Fruit fly (Drosophila melanogaster) whole organism, prepupa: ENCODE data around the gene CG15891.

Experiments
- Blimp-1 ChIP-seq: fragments of 200-800 bp; sonication (Bioruptor generic); optimal IDR thresholded peaks from 3 replicates; lab custom pipeline; 2017; ENCODE audit warnings: missing biosample characterization, missing genetic modification characterization, mild to moderate bottlenecking, moderate library complexity, missing genetic modification reagents
- CG10631 ChIP-seq: fragments of 200-800 bp; sonication (Bioruptor generic); optimal IDR thresholded peaks from 2 replicates; lab custom pipeline; 2016; ENCODE audit warnings: missing biosample characterization, missing genetic modification characterization
- CG10669 ChIP-seq: fragments of 200-800 bp; sonication (Bioruptor generic); optimal IDR thresholded peaks from 3 replicates; lab custom pipeline; 2018; ENCODE audit warnings: missing biosample characterization, mild to moderate bottlenecking, missing genetic modification characterization, moderate library complexity
- CG11902 ChIP-seq: fragments of 200-800 bp; sonication (Bioruptor generic); optimal IDR thresholded peaks from 3 replicates; lab custom pipeline; 2016; ENCODE audit warnings: missing biosample characterization, missing genetic modification characterization
- CG15336 ChIP-seq: fragments of 200-800 bp; sonication (Bioruptor generic); IDR thresholded peaks from 2 replicates; pipeline ENCODE4 v1.3.6; 2022; ENCODE audit warnings: missing biosample characterization, missing genetic modification characterization
- CG16779 ChIP-seq: fragments of 200-800 bp; sonication (Bioruptor generic); optimal IDR thresholded peaks from 3 replicates; lab custom pipeline; 2017; ENCODE audit warnings: missing biosample characterization, mild to moderate bottlenecking, missing genetic modification characterization
- CG3032 ChIP-seq: fragments of 200-800 bp; optimal IDR thresholded peaks from 2 replicates; lab custom pipeline; 2019; ENCODE audit warnings: missing biosample characterization, mild to moderate bottlenecking, missing genetic modification characterization, moderate library complexity
- CG31627 ChIP-seq: fragments of 200-800 bp; sonication (Bioruptor generic); optimal IDR thresholded peaks from 3 replicates; lab custom pipeline; 2016; ENCODE audit warnings: missing biosample characterization, missing genetic modification characterization
- CG32006 ChIP-seq: fragments of 200-800 bp; sonication (Bioruptor generic); optimal IDR thresholded peaks from 3 replicates; lab custom pipeline; 2017; ENCODE audit warnings: missing biosample characterization, mild to moderate bottlenecking, missing genetic modification characterization
- CG34406 ChIP-seq: fragments of 200-800 bp; sonication (Bioruptor generic); optimal IDR thresholded peaks from 3 replicates; lab custom pipeline; 2016; ENCODE audit warnings: missing biosample characterization, missing genetic modification characterization
- CG4318 ChIP-seq: fragments of 200-800 bp; sonication (Bioruptor generic); optimal IDR thresholded peaks from 3 replicates; lab custom pipeline; 2017; ENCODE audit warnings: missing biosample characterization, mild to moderate bottlenecking, missing genetic modification characterization
- CG6276 ChIP-seq: fragments of 200-800 bp; sonication (Bioruptor generic); optimal IDR thresholded peaks from 2 replicates; lab custom pipeline; 2017; ENCODE audit warnings: missing biosample characterization, mild to moderate bottlenecking, missing genetic modification characterization
- CG6808 ChIP-seq: fragments of 200-800 bp; sonication (Bioruptor generic); optimal IDR thresholded peaks from 3 replicates; lab custom pipeline; 2017; ENCODE audit warnings: missing biosample characterization, missing genetic modification characterization, mild to moderate bottlenecking, moderate library complexity, missing genetic modification reagents
- CG7368 ChIP-seq: fragments of 200-800 bp; sonication (Bioruptor generic); optimal IDR thresholded peaks from 3 replicates; lab custom pipeline; 2016; ENCODE audit warnings: missing biosample characterization, missing genetic modification characterization
- CG8119 ChIP-seq: fragments of 200-800 bp; sonication (Bioruptor generic); IDR thresholded peaks from 3 replicates; pipeline ENCODE4 v1.3.6; 2022; ENCODE audit warnings: missing biosample characterization, missing genetic modification characterization
- CG8319 ChIP-seq: fragments of 200-800 bp; sonication (Bioruptor generic); optimal IDR thresholded peaks from 3 replicates; lab custom pipeline; 2016; ENCODE audit warnings: missing biosample characterization, missing genetic modification characterization
- CG8632 ChIP-seq: fragments of 200-800 bp; sonication (Bioruptor generic); optimal IDR thresholded peaks from 3 replicates; lab custom pipeline; 2016; ENCODE audit warnings: missing biosample characterization, missing genetic modification characterization
- CG9139 ChIP-seq: fragments of 200-800 bp; sonication (Bioruptor generic); optimal IDR thresholded peaks from 3 replicates; lab custom pipeline; 2017; ENCODE audit warnings: missing biosample characterization, mild to moderate bottlenecking, missing genetic modification characterization
- Eip75B ChIP-seq: fragments of 200-800 bp; sonication (Bioruptor generic); optimal IDR thresholded peaks from 3 replicates; lab custom pipeline; 2016; ENCODE audit warnings: missing biosample characterization, missing genetic modification characterization
- Eip78C ChIP-seq: fragments of 200-800 bp; sonication (Bioruptor generic); peaks from one replicate; lab custom pipeline; 2016; ENCODE audit warnings: missing biosample characterization, missing genetic modification characterization
- Ets96B ChIP-seq: fragments of 200-800 bp; optimal IDR thresholded peaks from 2 replicates; lab custom pipeline; 2019; ENCODE audit warnings: missing biosample characterization, mild to moderate bottlenecking, missing genetic modification characterization, moderate library complexity
- Hr39 ChIP-seq: fragments of 200-800 bp; sonication (Bioruptor generic); optimal IDR thresholded peaks from 2 replicates; lab custom pipeline; 2016; ENCODE audit warnings: missing biosample characterization, missing genetic modification characterization
- OdsH ChIP-seq: fragments of 200-800 bp; sonication (Bioruptor generic); optimal IDR thresholded peaks from 3 replicates; lab custom pipeline; 2016; ENCODE audit warnings: missing biosample characterization, missing genetic modification characterization
- Sox102F ChIP-seq: fragments of 200-800 bp; sonication (Bioruptor generic); optimal IDR thresholded peaks from 2 replicates; lab custom pipeline; 2016; ENCODE audit warnings: missing biosample characterization, mild to moderate bottlenecking, missing genetic modification characterization
- Sox15 ChIP-seq: fragments of 200-800 bp; sonication (Bioruptor generic); optimal IDR thresholded peaks from 3 replicates; lab custom pipeline; 2016; ENCODE audit warnings: missing biosample characterization, missing genetic modification characterization
- achi ChIP-seq: fragments of 200-800 bp; sonication (Bioruptor generic); optimal IDR thresholded peaks from 3 replicates; lab custom pipeline; 2016; ENCODE audit warnings: missing biosample characterization, missing genetic modification characterization
- acj6 ChIP-seq: fragments of 200-800 bp; sonication (Bioruptor generic); optimal IDR thresholded peaks from 3 replicates; lab custom pipeline; 2016; ENCODE audit warnings: missing biosample characterization, missing genetic modification characterization
- cyc ChIP-seq: fragments of 200-800 bp; sonication (Bioruptor generic); optimal IDR thresholded peaks from 3 replicates; lab custom pipeline; 2016; ENCODE audit warnings: missing biosample characterization, missing genetic modification characterization
- dsx ChIP-seq: fragments of 200-800 bp; optimal IDR thresholded peaks from 3 replicates; lab custom pipeline; 2019; ENCODE audit warnings: missing biosample characterization, mild to moderate bottlenecking, missing genetic modification characterization, moderate library complexity; ENCODE audit not compliant: poor library complexity, severe bottlenecking
- eg ChIP-seq: fragments of 200-800 bp; sonication (Bioruptor generic); IDR thresholded peaks from 3 replicates; pipeline ENCODE4 v1.3.6; 2022; ENCODE audit warnings: missing biosample characterization, missing genetic modification characterization
- esn ChIP-seq: fragments of 200-800 bp; sonication (Bioruptor generic); optimal IDR thresholded peaks from 2 replicates; lab custom pipeline; 2016; ENCODE audit warnings: missing biosample characterization, mild to moderate bottlenecking, missing genetic modification characterization, moderate library complexity
- fd59A ChIP-seq: fragments of 200-800 bp; sonication (Bioruptor generic); optimal IDR thresholded peaks from 2 replicates; lab custom pipeline; 2017; ENCODE audit warnings: missing biosample characterization, mild to moderate bottlenecking, missing genetic modification characterization, missing genetic modification reagents
- fd85E ChIP-seq: fragments of 200-800 bp; sonication (Bioruptor generic); optimal IDR thresholded peaks from 3 replicates; lab custom pipeline; 2016; ENCODE audit warnings: missing biosample characterization, missing genetic modification characterization
- fkh ChIP-seq: fragments of 200-800 bp; sonication (Bioruptor generic); optimal IDR thresholded peaks from 3 replicates; lab custom pipeline; 2017; ENCODE audit warnings: missing biosample characterization, mild to moderate bottlenecking, missing genetic modification characterization, moderate library complexity
- lz ChIP-seq: fragments of 200-800 bp; sonication (Bioruptor generic); optimal IDR thresholded peaks from 3 replicates; lab custom pipeline; 2016; ENCODE audit warnings: missing biosample characterization, missing genetic modification characterization
- spab ChIP-seq: fragments of 200-800 bp; sonication (Bioruptor generic); optimal IDR thresholded peaks from 2 replicates; lab custom pipeline; 2017; ENCODE audit warnings: missing biosample characterization, mild to moderate bottlenecking, missing genetic modification characterization, missing genetic modification reagents
- ss ChIP-seq, 2 experiments: fragments of 200-800 bp; sonication (Bioruptor generic); optimal IDR thresholded peaks; 2 replicates in 1 of 2; 3 replicates in 1 of 2; lab custom pipeline; 2017 to 2018; ENCODE audit warnings: mild to moderate bottlenecking in 2 of 2, missing biosample characterization in 2 of 2, missing genetic modification characterization in 2 of 2, moderate library complexity in 1 of 2
- svp ChIP-seq: fragments of 200-800 bp; sonication (Bioruptor generic); peaks from one replicate; lab custom pipeline; 2016; ENCODE audit warnings: missing biosample characterization, missing genetic modification characterization
- topi ChIP-seq: fragments of 200-800 bp; sonication (Bioruptor generic); optimal IDR thresholded peaks from 3 replicates; lab custom pipeline; 2016; ENCODE audit warnings: missing biosample characterization, missing genetic modification characterization
- vri ChIP-seq: fragments of 200-800 bp; sonication (Bioruptor generic); optimal IDR thresholded peaks from 3 replicates; lab custom pipeline; 2016; ENCODE audit warnings: missing biosample characterization, mild to moderate bottlenecking, missing genetic modification characterization

Gene CG15891

DNA sequence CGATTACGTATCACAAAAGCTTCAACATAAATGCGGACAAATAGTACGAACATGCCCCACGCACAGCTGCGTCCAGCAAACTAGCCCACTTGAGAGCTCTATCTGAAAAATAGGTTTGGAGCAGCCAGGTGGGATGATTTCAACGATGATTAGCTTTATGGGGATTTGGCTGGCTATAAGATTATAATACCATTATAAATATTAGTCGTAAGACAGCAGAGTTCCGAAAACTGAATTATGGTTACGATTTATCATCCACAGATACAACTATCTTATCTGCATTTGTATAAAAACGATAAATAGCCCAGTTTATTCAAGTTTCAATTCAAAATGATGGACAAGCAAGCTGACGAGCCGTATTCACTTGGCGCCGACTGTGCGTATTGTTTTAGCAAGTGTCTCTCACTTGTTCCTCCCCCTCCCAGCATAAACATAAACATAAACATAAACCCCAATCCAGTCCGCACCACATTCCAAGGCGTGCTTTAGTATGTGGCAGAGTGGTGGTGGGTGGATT lies 31.5 kb downstream of the CG15891 start (continued):
- TF ChIP-seq Hr39, result no peak
- peak; percentile 14 for TF ChIP-seq CG8319 (GFP tag; lab: Kevin White, UChicago)
- no peak for TF ChIP-seq CG34406 (GFP tag; lab: Kevin White, UChicago)
- no peak for TF ChIP-seq Blimp-1 (GFP tag; lab: Kevin White, UChicago)
- TF ChIP-seq topi (GFP tag; lab: Kevin White, UChicago), result peak; percentile 38
- peak; percentile 14 for TF ChIP-seq Sox15 (GFP tag; lab: Kevin White, UChicago)
- TF ChIP-seq ss (GFP tag; optimal IDR thresholded peaks at IDR 0.05; lab: Kevin White, UChicago), result peak in 1 of 2 experiments; percentile 10
- TF ChIP-seq CG8119 (GFP tag; lab: Robert Waterston, UW), result peak; percentile 64; the same call in 2 of the 3 replicates
- peak; percentile 21 for TF ChIP-seq acj6 (GFP tag; lab: Kevin White, UChicago)
- TF ChIP-seq CG32006 (GFP tag; lab: Kevin White, UChicago), result peak; percentile 77
- TF ChIP-seq Eip75B (GFP tag; lab: Kevin White, UChicago), result peak; percentile 16
- peak; percentile 1 for TF ChIP-seq dsx (GFP tag; lab: Kevin White, UChicago)
- peak; percentile 88 for TF ChIP-seq Eip78C (GFP tag; lab: Kevin White, UChicago)
- TF ChIP-seq CG16779 (tag; lab: Kevin White, UChicago), result no peak
- peak; percentile 68 for TF ChIP-seq fkh
- TF ChIP-seq CG6808, result peak; percentile 22

DNA sequence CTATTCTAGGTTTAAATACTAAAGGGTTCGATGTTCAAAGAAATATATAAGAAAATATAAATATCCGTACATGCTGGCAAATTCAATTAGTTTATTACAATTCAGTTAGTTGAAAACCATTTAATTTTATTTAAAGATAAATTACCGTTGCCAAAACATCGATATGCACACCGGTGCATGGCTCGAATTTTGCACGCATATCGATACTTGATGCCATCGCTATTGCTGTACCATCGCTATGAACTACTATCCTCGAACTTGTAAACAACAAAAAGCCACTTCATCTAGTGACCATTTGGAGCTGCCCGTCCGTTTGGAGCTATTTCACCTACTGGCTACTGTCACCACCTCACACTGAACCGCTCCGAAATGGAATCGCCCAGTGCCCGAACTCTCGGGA lies 34.2 kb downstream of the CG15891 start, which contains the start of gene Josd:
Gene Josd (plus strand): TSS at position 270 of the 400 bp plus-strand sequence.
- TF ChIP-seq CG8632 (GFP tag; lab: Kevin White, UChicago) (no peak), CG10631 (GFP tag; lab: Kevin White, UChicago) (no peak), eg (GFP tag; lab: Robert Waterston, UW) (0 out of 3 replicates have a peak, but pooled peaks have one; percentile 18), CG11902 (GFP tag; lab: Kevin White, UChicago) (no peak), svp (GFP tag; lab: Kevin White, UChicago) (no peak), fd59A (GFP tag; lab: Kevin White, UChicago) (no peak), fkh (peak; percentile 37), CG9139 (no peak), fd85E (no peak), CG8319 (GFP tag; lab: Kevin White, UChicago) (no peak), lz (GFP tag; lab: Kevin White, UChicago) (no peak), Eip78C (GFP tag; lab: Kevin White, UChicago) (peak; percentile 47), OdsH (GFP tag; lab: Kevin White, UChicago) (no peak), esn (GFP tag; lab: Kevin White, UChicago) (peak; percentile 30), achi (GFP tag; lab: Kevin White, UChicago) (no peak), Sox102F (GFP tag; lab: Kevin White, UChicago) (no peak), acj6 (GFP tag; lab: Kevin White, UChicago) (no peak), topi (GFP tag; lab: Kevin White, UChicago) (peak; percentile 17), Blimp-1 (GFP tag; lab: Kevin White, UChicago) (no peak), Hr39 (no peak), CG4318 (GFP tag; lab: Kevin White, UChicago) (no peak), cyc (GFP tag; lab: Kevin White, UChicago) (no peak), CG15336 (GFP tag; lab: Robert Waterston, UW) (no peak)

DNA sequence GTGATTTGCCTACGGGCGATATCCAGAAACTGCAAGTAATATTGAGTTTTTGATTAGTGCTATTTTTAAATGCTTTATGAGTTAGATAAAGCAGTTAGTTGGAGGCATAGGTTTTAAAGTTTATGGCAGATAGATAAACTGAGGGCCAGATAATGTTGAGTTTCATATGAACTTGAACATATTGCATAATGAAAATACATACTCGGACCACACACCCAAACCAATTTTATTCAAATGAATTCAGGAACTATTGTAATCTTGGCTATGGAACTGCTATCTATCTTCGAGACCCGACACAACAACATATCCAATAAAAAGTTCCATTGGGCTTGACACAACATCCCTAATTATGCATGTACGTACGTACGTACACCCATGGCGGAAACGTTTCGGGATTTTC lies 35.4 kb downstream of the CG15891 start:
- TF ChIP-seq vri (GFP tag; lab: Kevin White, UChicago) (no peak), CG10669 (GFP tag; lab: Kevin White, UChicago) (no peak)

DNA sequence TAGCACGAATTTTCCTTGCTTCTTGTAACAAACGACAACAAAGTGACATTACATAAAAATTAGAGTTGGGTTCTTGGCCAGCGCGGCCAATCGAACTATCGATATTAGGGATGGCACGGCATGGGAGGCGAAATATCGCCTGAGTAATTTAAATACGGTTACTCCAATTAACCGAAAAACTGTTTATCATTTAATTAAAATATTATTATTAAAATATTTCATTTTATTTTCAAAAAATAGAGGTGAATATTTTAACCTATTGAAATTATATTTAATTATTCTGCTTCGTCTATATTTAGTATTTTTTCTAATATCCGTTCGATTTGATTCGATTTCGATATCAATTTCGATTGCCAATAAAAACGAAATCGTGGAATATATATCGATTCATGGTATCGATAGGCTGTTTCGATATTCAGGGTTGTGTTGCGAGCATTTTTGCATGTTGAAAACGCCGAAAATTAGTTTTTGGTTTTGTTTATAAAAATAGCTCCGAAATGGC lies 39.7 kb downstream of the CG15891 start, which contains the start of the genes Rbcn-3A and Spx:
Gene Rbcn-3A (minus strand): TSS at position 74 of the 502 bp plus-strand sequence.
Gene Spx (plus strand): TSS at position 409 of the 502 bp plus-strand sequence.
- no peak for TF ChIP-seq CG8119 (GFP tag; lab: Robert Waterston, UW)
- 0 out of 3 replicates have a peak, but pooled peaks have one; percentile 13 for TF ChIP-seq eg (GFP tag; lab: Robert Waterston, UW)
- TF ChIP-seq CG15336 (GFP tag; lab: Robert Waterston, UW), result no peak
- peak; percentile 39 for TF ChIP-seq vri (GFP tag; lab: Kevin White, UChicago)
- TF ChIP-seq CG31627 (GFP tag; lab: Kevin White, UChicago), result peak; percentile 3
- no peak for TF ChIP-seq spab
- peak; percentile 9 for TF ChIP-seq lz (GFP tag; lab: Kevin White, UChicago)
- TF ChIP-seq Sox15 (GFP tag; lab: Kevin White, UChicago), result no peak
- peak; percentile 47 for TF ChIP-seq achi (GFP tag; lab: Kevin White, UChicago)
- no peak for TF ChIP-seq Hr39
- TF ChIP-seq topi (GFP tag; lab: Kevin White, UChicago), result peak; percentile 13
- peak; percentile 35 for TF ChIP-seq acj6 (GFP tag; lab: Kevin White, UChicago)
- peak; percentile 45 for TF ChIP-seq dsx (GFP tag; lab: Kevin White, UChicago)
- TF ChIP-seq ss (GFP tag; optimal IDR thresholded peaks at IDR 0.05; lab: Kevin White, UChicago), result no peak
- peak; percentile 42 for TF ChIP-seq esn (GFP tag; lab: Kevin White, UChicago)
- TF ChIP-seq CG8632 (GFP tag; lab: Kevin White, UChicago), result peak; percentile 20
- TF ChIP-seq CG3032, result peak; percentile 41
- TF ChIP-seq CG34406 (GFP tag; lab: Kevin White, UChicago), result peak; percentile 10
- TF ChIP-seq CG7368 (GFP tag; lab: Kevin White, UChicago), result no peak
- no peak for TF ChIP-seq CG32006 (GFP tag; lab: Kevin White, UChicago)
- no peak for TF ChIP-seq fkh
- TF ChIP-seq fd85E, result no peak
- no peak for TF ChIP-seq CG6276 (GFP tag; lab: Kevin White, UChicago)
- no peak for TF ChIP-seq Ets96B
- TF ChIP-seq CG8319 (GFP tag; lab: Kevin White, UChicago), result no peak
